Worm (Caenorhabditis elegans) whole organism, L1 larva: ENCODE results near the gene Y45G5AM.6.

Source experiments
- C16A3.4 ChIP-seq: fragments of 150-350 bp; optimal IDR thresholded peaks from 2 replicates; lab custom pipeline; 2014; ENCODE audit warnings: missing biosample characterization, missing genetic modification characterization
- C34B4.2 ChIP-seq: sonication (generic microtip); optimal IDR thresholded peaks from 2 replicates; lab custom pipeline; 2017; ENCODE audit warnings: mild to moderate bottlenecking, missing genetic modification characterization, missing compliant biosample characterization
- Y116A8C.19 ChIP-seq: sonication (generic microtip); optimal IDR thresholded peaks from 2 replicates; lab custom pipeline; 2016; ENCODE audit warnings: missing compliant biosample characterization, missing genetic modification characterization, borderline replicate concordance
- aha-1 ChIP-seq: fragments of 150-350 bp; optimal IDR thresholded peaks from 2 replicates; lab custom pipeline; 2014; ENCODE audit warnings: missing biosample characterization, missing genetic modification characterization
- alr-1 ChIP-seq: fragments of 200-800 bp; sonication (Bioruptor generic); optimal IDR thresholded peaks from 2 replicates; lab custom pipeline; 2018; ENCODE audit warnings: borderline replicate concordance, mild to moderate bottlenecking, missing genetic modification characterization, missing compliant biosample characterization
- aly-2 ChIP-seq: fragments of 150-350 bp; optimal IDR thresholded peaks from 2 replicates; lab custom pipeline; 2014; ENCODE audit warnings: missing biosample characterization, missing genetic modification characterization
- blmp-1 ChIP-seq: fragments of 150-350 bp; optimal IDR thresholded peaks from 2 replicates; lab custom pipeline; 2014; ENCODE audit warnings: missing biosample characterization, missing genetic modification characterization
- ceh-63 ChIP-seq: fragments of 200-800 bp; sonication (Bioruptor generic); optimal IDR thresholded peaks from 2 replicates; lab custom pipeline; 2018; ENCODE audit warnings: mild to moderate bottlenecking, missing genetic modification characterization, missing compliant biosample characterization
- ceh-8 ChIP-seq: fragments of 200-800 bp; sonication (Bioruptor generic); optimal IDR thresholded peaks from 2 replicates; lab custom pipeline; 2018; ENCODE audit warnings: mild to moderate bottlenecking, missing genetic modification characterization, moderate library complexity, missing compliant biosample characterization
- ceh-82 ChIP-seq, 3 experiments: fragments of 150-350 bp in 1 of 3; sonication (generic microtip) in 2 of 3; optimal IDR thresholded peaks; 2 replicates each; lab custom pipeline; 2014 to 2017; ENCODE audit warnings: missing biosample characterization in 3 of 3, missing genetic modification characterization in 3 of 3
- ceh-88 ChIP-seq: fragments of 200-800 bp; sonication (Bioruptor generic); IDR thresholded peaks from 2 replicates; pipeline ENCODE4 v1.3.6; 2022; ENCODE audit warnings: missing genetic modification characterization, missing compliant biosample characterization
- dsc-1 ChIP-seq: sonication (generic microtip); optimal IDR thresholded peaks from 2 replicates; lab custom pipeline; 2016; ENCODE audit warnings: mild to moderate bottlenecking, missing genetic modification characterization, missing compliant biosample characterization
- efl-3 ChIP-seq: fragments of 200-800 bp; sonication (Bioruptor generic); optimal IDR thresholded peaks from 2 replicates; lab custom pipeline; 2018; ENCODE audit warnings: mild to moderate bottlenecking, missing genetic modification characterization, missing compliant biosample characterization
- egl-27 ChIP-seq, 2 experiments: fragments of 150-350 bp in 1 of 2; sonication (generic microtip); optimal IDR thresholded peaks; 3 replicates each; lab custom pipeline; 2017 to 2018; ENCODE audit warnings: missing biosample characterization in 2 of 2, missing genetic modification characterization in 2 of 2, missing genetic modification reagents in 2 of 2
- elt-2 ChIP-seq: sonication (generic microtip); optimal IDR thresholded peaks from 2 replicates; lab custom pipeline; 2016; ENCODE audit warnings: missing genetic modification characterization, mild to moderate bottlenecking, inconsistent platforms, missing compliant biosample characterization, missing genetic modification reagents
- fkh-10 ChIP-seq: sonication (generic microtip); optimal IDR thresholded peaks from 2 replicates; lab custom pipeline; 2017; ENCODE audit warnings: missing biosample characterization, missing genetic modification reagents, missing genetic modification characterization
- hlh-17 ChIP-seq: fragments of 200-800 bp; sonication (Bioruptor generic); optimal IDR thresholded peaks from 2 replicates; lab custom pipeline; 2018; ENCODE audit warnings: missing genetic modification characterization, mild to moderate bottlenecking, missing compliant biosample characterization, moderate library complexity, borderline replicate concordance
- hlh-4 ChIP-seq: sonication (generic microtip); optimal IDR thresholded peaks from 2 replicates; lab custom pipeline; 2016; ENCODE audit warnings: mild to moderate bottlenecking, missing genetic modification characterization, missing compliant biosample characterization
- isw-1 ChIP-seq: fragments of 200-800 bp; sonication (Bioruptor generic); IDR thresholded peaks from 2 replicates; pipeline ENCODE4 v1.3.6; 2022; ENCODE audit warnings: missing genetic modification characterization, missing compliant biosample characterization
- jun-1 ChIP-seq: fragments of 150-350 bp; optimal IDR thresholded peaks from 2 replicates; lab custom pipeline; 2014; ENCODE audit warnings: missing biosample characterization, missing genetic modification reagents, missing genetic modification characterization
- lin-35 ChIP-seq, 2 experiments: fragments of 150-350 bp; optimal IDR thresholded peaks; 2 replicates each; lab custom pipeline; 2014; ENCODE audit warnings: missing biosample characterization in 2 of 2, missing genetic modification characterization in 2 of 2, missing genetic modification reagents in 2 of 2
- mab-9 ChIP-seq: fragments of 200-800 bp; sonication (Bioruptor generic); IDR thresholded peaks from 2 replicates; pipeline ENCODE4 v1.3.6; 2022; ENCODE audit warnings: missing genetic modification reagents, missing genetic modification characterization, missing compliant biosample characterization
- mep-1 ChIP-seq: fragments of 150-350 bp; optimal IDR thresholded peaks from 2 replicates; lab custom pipeline; 2014; ENCODE audit warnings: missing biosample characterization, missing genetic modification characterization
- nhr-11 ChIP-seq: fragments of 150-350 bp; optimal IDR thresholded peaks from 2 replicates; lab custom pipeline; 2014; ENCODE audit warnings: missing biosample characterization, missing genetic modification characterization
- nhr-12 ChIP-seq: sonication (generic microtip); optimal IDR thresholded peaks from 2 replicates; lab custom pipeline; 2017; ENCODE audit warnings: missing biosample characterization, missing genetic modification characterization
- nhr-19 ChIP-seq: fragments of 200-800 bp; sonication (Bioruptor generic); conservative IDR thresholded peaks from 2 replicates; pipeline ENCODE4 v1.3.6; 2022; ENCODE audit warnings: missing genetic modification characterization, missing compliant biosample characterization
- nhr-47 ChIP-seq: sonication (generic microtip); optimal IDR thresholded peaks from 2 replicates; lab custom pipeline; 2016; ENCODE audit warnings: mild to moderate bottlenecking, missing genetic modification characterization, moderate library complexity, missing compliant biosample characterization
- nhr-76 ChIP-seq: sonication (generic microtip); optimal IDR thresholded peaks from 2 replicates; lab custom pipeline; 2017; ENCODE audit warnings: missing biosample characterization, missing genetic modification characterization
- nhr-84 ChIP-seq: sonication (generic microtip); optimal IDR thresholded peaks from 2 replicates; lab custom pipeline; 2017; ENCODE audit warnings: missing biosample characterization, missing genetic modification characterization
- pag-3 ChIP-seq: sonication (generic microtip); optimal IDR thresholded peaks from 2 replicates; lab custom pipeline; 2017; ENCODE audit warnings: missing genetic modification characterization, mild to moderate bottlenecking, missing compliant biosample characterization, antibody characterized with exemption, borderline replicate concordance; ENCODE audit not compliant: insufficient read depth
- pax-3 ChIP-seq: fragments of 200-800 bp; sonication (Bioruptor generic); optimal IDR thresholded peaks from 2 replicates; lab custom pipeline; 2018; ENCODE audit warnings: mild to moderate bottlenecking, missing genetic modification characterization, moderate library complexity, missing compliant biosample characterization
- pqm-1 ChIP-seq: sonication (generic microtip); optimal IDR thresholded peaks from 3 replicates; lab custom pipeline; 2017; ENCODE audit warnings: missing biosample characterization, missing genetic modification characterization
- rnt-1 ChIP-seq: sonication (generic microtip); optimal IDR thresholded peaks from 2 replicates; lab custom pipeline; 2016; ENCODE audit warnings: mild to moderate bottlenecking, missing genetic modification characterization, moderate library complexity, missing compliant biosample characterization
- snu-23 ChIP-seq: sonication (generic microtip); optimal IDR thresholded peaks from 2 replicates; lab custom pipeline; 2016; ENCODE audit warnings: missing genetic modification characterization, missing compliant biosample characterization
- sox-4 ChIP-seq: sonication (generic microtip); optimal IDR thresholded peaks from 2 replicates; lab custom pipeline; 2016; ENCODE audit warnings: missing genetic modification characterization, missing compliant biosample characterization
- swsn-7 ChIP-seq: sonication (generic microtip); optimal IDR thresholded peaks from 2 replicates; lab custom pipeline; 2016; ENCODE audit warnings: missing genetic modification characterization, missing compliant biosample characterization
- tbx-2 ChIP-seq: sonication (generic microtip); optimal IDR thresholded peaks from 2 replicates; lab custom pipeline; 2016; ENCODE audit warnings: missing genetic modification characterization, missing compliant biosample characterization
- tlp-1 ChIP-seq: fragments of 150-350 bp; optimal IDR thresholded peaks from 2 replicates; lab custom pipeline; 2014; ENCODE audit warnings: missing biosample characterization, missing genetic modification characterization
- unc-62 ChIP-seq: fragments of 150-350 bp; optimal IDR thresholded peaks from 2 replicates; lab custom pipeline; 2014; ENCODE audit warnings: missing biosample characterization, missing genetic modification reagents, missing genetic modification characterization
- unc-86 ChIP-seq: sonication (generic microtip); optimal IDR thresholded peaks from 2 replicates; lab custom pipeline; 2016; ENCODE audit warnings: missing genetic modification characterization, missing compliant biosample characterization
- xbp-1 ChIP-seq: sonication (generic microtip); optimal IDR thresholded peaks from 2 replicates; lab custom pipeline; 2016; ENCODE audit warnings: missing genetic modification characterization, missing compliant biosample characterization
- zag-1 ChIP-seq: fragments of 150-350 bp; optimal IDR thresholded peaks from 2 replicates; lab custom pipeline; 2014; ENCODE audit warnings: missing biosample characterization, missing genetic modification characterization
- ztf-4 ChIP-seq: fragments of 150-350 bp; optimal IDR thresholded peaks from 2 replicates; lab custom pipeline; 2014; ENCODE audit warnings: missing biosample characterization, missing genetic modification characterization

Gene Y45G5AM.6

DNA sequence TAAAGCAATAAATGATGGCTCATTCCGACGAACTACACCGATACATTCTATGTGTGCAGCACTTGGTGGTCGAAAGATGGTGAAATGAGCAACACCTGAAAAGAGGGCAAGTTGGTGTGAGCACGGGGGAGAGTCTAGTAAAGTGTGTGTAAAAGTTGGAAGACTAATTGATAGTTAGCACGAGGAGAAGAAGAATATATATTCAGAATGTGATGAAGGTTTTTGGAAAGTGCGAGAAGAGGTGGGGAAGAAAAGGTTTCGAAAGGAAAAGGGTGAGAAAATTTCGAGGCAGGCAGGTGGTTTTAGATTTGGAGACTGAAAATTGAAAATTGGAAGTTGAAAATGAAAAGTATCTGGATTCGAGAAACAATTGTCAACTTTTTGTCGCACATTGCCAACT is at the start of gene Y45G5AM.6:
Gene Y45G5AM.6 (minus strand): TSS at position 101 of the 400 bp plus-strand sequence.
- TF ChIP-seq snu-23 (GFP tag; lab: Kevin White, UChicago) = no peak
- no peak for TF ChIP-seq xbp-1 (tag; lab: Kevin White, UChicago)
- TF ChIP-seq mab-9 (GFP tag; lab: Robert Waterston, UW) = no peak
- TF ChIP-seq ztf-4 (tag; lab: Kevin White, UChicago) = no peak
- no peak for TF ChIP-seq pqm-1 (tag; lab: Kevin White, UChicago)
- no peak for TF ChIP-seq nhr-12 (tag; lab: Kevin White, UChicago)
- no peak for TF ChIP-seq nhr-76 (tag; lab: Kevin White, UChicago)
- TF ChIP-seq ceh-8 (GFP tag; lab: Kevin White, UChicago) = no peak
- TF ChIP-seq egl-27 (tag; optimal IDR thresholded peaks at IDR 0.05; lab: Kevin White, UChicago) = no peak
- no peak for TF ChIP-seq ceh-88 (GFP tag; lab: Robert Waterston, UW)
- TF ChIP-seq rnt-1 (tag; lab: Kevin White, UChicago) = no peak
- TF ChIP-seq unc-62 (GFP tag; lab: Kevin White, UChicago) = no peak
- TF ChIP-seq Y116A8C.19 (tag; lab: Kevin White, UChicago) = no peak
- no peak for TF ChIP-seq C34B4.2 (tag; lab: Kevin White, UChicago)
- TF ChIP-seq blmp-1 (tag; lab: Kevin White, UChicago) = no peak
- TF ChIP-seq isw-1 = no peak
- no peak for TF ChIP-seq efl-3
- no peak for TF ChIP-seq dsc-1 (tag; lab: Kevin White, UChicago)
- no peak for TF ChIP-seq pax-3
- TF ChIP-seq zag-1 = no peak

DNA sequence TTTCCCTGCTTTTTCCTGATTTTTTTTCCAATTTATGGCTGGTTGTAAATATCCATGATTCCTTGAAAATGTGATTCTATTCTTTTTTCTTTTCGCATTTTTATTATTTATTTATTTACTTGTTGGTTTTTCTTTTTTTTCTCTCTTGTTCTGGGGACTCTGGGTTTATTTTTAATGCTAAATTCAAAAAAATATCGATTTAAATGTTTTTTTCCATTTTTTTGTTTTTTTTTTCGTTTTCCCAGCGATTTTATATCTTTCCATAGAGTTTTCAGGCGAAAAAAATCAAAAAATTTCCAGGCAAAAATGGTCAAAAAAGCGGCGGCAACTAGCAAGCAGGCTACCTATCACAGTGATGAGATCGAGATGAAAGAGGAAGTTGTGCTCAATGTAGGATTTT is 47.1 kb upstream of the Y45G5AM.6 start, which contains the start of gene rpac-40:
Gene rpac-40 (plus strand): TSS at position 301 of the 400 bp plus-strand sequence.
- TF ChIP-seq ceh-82 (tag; optimal IDR thresholded peaks at IDR 0.05; lab: Kevin White, UChicago) (no peak), unc-62 (GFP tag; lab: Kevin White, UChicago) (no peak), pag-3 (tag; lab: Kevin White, UChicago) (no peak), aly-2 (tag; lab: Kevin White, UChicago) (no peak), nhr-19 (GFP tag; lab: Robert Waterston, UW) (no peak), jun-1 (no peak), nhr-11 (tag; lab: Kevin White, UChicago) (no peak), mep-1 (tag; lab: Kevin White, UChicago) (no peak), unc-86 (no peak), isw-1 (no peak), tlp-1 (tag; lab: Kevin White, UChicago) (no peak), ceh-63 (GFP tag; lab: Kevin White, UChicago) (no peak), ceh-8 (GFP tag; lab: Kevin White, UChicago) (no peak), aha-1 (tag; lab: Kevin White, UChicago) (no peak), swsn-7 (tag; lab: Kevin White, UChicago) (no peak), lin-35 (GFP tag; optimal IDR thresholded peaks at IDR 0.05; lab: Kevin White, UChicago) (no peak), C16A3.4 (tag; lab: Kevin White, UChicago) (no peak), elt-2 (no peak), nhr-84 (no peak), alr-1 (no peak)

DNA sequence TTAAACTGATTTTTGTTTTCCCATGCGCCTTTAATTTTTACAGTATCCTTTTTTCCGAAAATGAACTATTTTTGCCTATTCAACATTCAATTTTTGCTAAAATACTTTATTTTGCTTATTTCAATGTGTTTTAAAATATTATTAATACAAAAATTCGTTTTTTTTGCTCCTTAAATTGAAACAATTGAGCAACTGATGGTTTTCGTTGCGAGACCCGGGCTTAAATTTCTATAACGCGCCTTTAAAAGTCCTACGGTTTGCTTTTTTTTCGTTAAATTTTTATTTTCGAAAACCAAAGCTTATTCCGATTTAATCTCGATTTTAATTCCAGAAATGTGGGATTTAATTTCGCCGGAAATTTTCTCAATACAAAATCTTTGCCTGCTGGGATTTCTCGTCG is 43.2 kb upstream of the Y45G5AM.6 start, which contains the start of gene algn-5:
Gene algn-5 (plus strand): TSS at position 295 of the 400 bp plus-strand sequence.
- TF ChIP-seq ceh-88 (GFP tag; lab: Robert Waterston, UW) (no peak), blmp-1 (tag; lab: Kevin White, UChicago) (no peak), nhr-47 (tag; lab: Kevin White, UChicago) (no peak), ceh-63 (GFP tag; lab: Kevin White, UChicago) (no peak), sox-4 (tag; lab: Kevin White, UChicago) (no peak), hlh-4 (tag; lab: Kevin White, UChicago) (no peak), tbx-2 (no peak), hlh-17 (no peak), ceh-8 (GFP tag; lab: Kevin White, UChicago) (no peak), elt-2 (no peak), fkh-10 (GFP tag; lab: Kevin White, UChicago) (no peak)
